Fruit fly (Drosophila melanogaster) whole organism, embryonic: Measurements from ENCODE around the gene TfIIA-S.

Source experiments
- CG10979 ChIP-seq: fragments of 200-800 bp; sonication (Bioruptor generic); optimal IDR thresholded peaks from 2 replicates; lab custom pipeline; 2018; ENCODE audit warnings: missing biosample characterization, mild to moderate bottlenecking, missing genetic modification characterization, moderate library complexity
- CG12155 ChIP-seq: fragments of 200-800 bp; sonication (Bioruptor generic); optimal IDR thresholded peaks from 3 replicates; lab custom pipeline; 2016; ENCODE audit warnings: missing biosample characterization, missing genetic modification characterization
- CG12659 ChIP-seq: fragments of 200-800 bp; sonication (Bioruptor generic); optimal IDR thresholded peaks from 3 replicates; lab custom pipeline; 2017; ENCODE audit warnings: mild to moderate bottlenecking, missing biosample characterization, missing genetic modification reagents, missing genetic modification characterization
- CG12744 ChIP-seq: fragments of 200-800 bp; sonication (Bioruptor generic); optimal IDR thresholded peaks from 2 replicates; lab custom pipeline; 2016; ENCODE audit warnings: missing biosample characterization, missing genetic modification characterization
- CG13624 ChIP-seq: fragments of 200-800 bp; sonication (Bioruptor generic); optimal IDR thresholded peaks from 2 replicates; lab custom pipeline; 2016; ENCODE audit warnings: missing biosample characterization, missing genetic modification characterization
- CG13894 ChIP-seq: fragments of 200-800 bp; sonication (Bioruptor generic); optimal IDR thresholded peaks from 3 replicates; lab custom pipeline; 2018; ENCODE audit warnings: missing biosample characterization, mild to moderate bottlenecking, missing genetic modification characterization, moderate library complexity
- CG14441 ChIP-seq: fragments of 200-800 bp; sonication (Bioruptor generic); IDR thresholded peaks from 2 replicates; pipeline ENCODE4 v1.3.6; 2022; ENCODE audit warnings: missing biosample characterization, missing genetic modification characterization
- CG14710 ChIP-seq: fragments of 200-800 bp; sonication (Bioruptor generic); optimal IDR thresholded peaks from 3 replicates; lab custom pipeline; 2019; ENCODE audit warnings: missing biosample characterization, mild to moderate bottlenecking, missing genetic modification characterization, moderate library complexity
- CG15696 ChIP-seq: fragments of 200-800 bp; sonication (Bioruptor generic); optimal IDR thresholded peaks from 2 replicates; lab custom pipeline; 2019; ENCODE audit warnings: missing biosample characterization, mild to moderate bottlenecking, missing genetic modification characterization, moderate library complexity
- CG16815 ChIP-seq: fragments of 200-800 bp; sonication (Bioruptor generic); optimal IDR thresholded peaks from 3 replicates; lab custom pipeline; 2017; ENCODE audit warnings: missing biosample characterization, mild to moderate bottlenecking, missing genetic modification characterization
- CG17359 ChIP-seq: fragments of 200-800 bp; sonication (Bioruptor generic); optimal IDR thresholded peaks from 3 replicates; lab custom pipeline; 2018; ENCODE audit warnings: missing biosample characterization, mild to moderate bottlenecking, missing genetic modification characterization, moderate library complexity
- CG2120 ChIP-seq: fragments of 200-800 bp; sonication (Bioruptor generic); optimal IDR thresholded peaks from 3 replicates; lab custom pipeline; 2016; ENCODE audit warnings: missing biosample characterization, missing genetic modification characterization
- CG32767 ChIP-seq: fragments of 200-800 bp; sonication (Bioruptor generic); IDR thresholded peaks from 2 replicates; pipeline ENCODE4 v1.3.6; 2022; ENCODE audit warnings: missing biosample characterization, missing genetic modification characterization
- CG3995 ChIP-seq: fragments of 200-800 bp; sonication (Bioruptor generic); optimal IDR thresholded peaks from 3 replicates; lab custom pipeline; 2016; ENCODE audit warnings: missing biosample characterization, missing genetic modification characterization
- CG9437 ChIP-seq: fragments of 200-800 bp; sonication (Bioruptor generic); optimal IDR thresholded peaks from 2 replicates; lab custom pipeline; 2018; ENCODE audit warnings: missing biosample characterization, mild to moderate bottlenecking, missing genetic modification characterization
- CTCF ChIP-seq: fragments of 200-800 bp; sonication (Bioruptor generic); optimal IDR thresholded peaks from 2 replicates; lab custom pipeline; 2017; ENCODE audit warnings: missing biosample characterization, mild to moderate bottlenecking, missing genetic modification characterization, moderate library complexity
- D19B ChIP-seq: fragments of 200-800 bp; sonication (Bioruptor generic); optimal IDR thresholded peaks from 2 replicates; lab custom pipeline; 2017; ENCODE audit warnings: missing biosample characterization, mild to moderate bottlenecking, missing genetic modification characterization
- Dp ChIP-seq: fragments of 200-800 bp; sonication (Bioruptor generic); optimal IDR thresholded peaks from 2 replicates; lab custom pipeline; 2018; ENCODE audit warnings: missing biosample characterization, mild to moderate bottlenecking, missing genetic modification characterization, moderate library complexity
- Elba2 ChIP-seq: fragments of 200-800 bp; sonication (Bioruptor generic); optimal IDR thresholded peaks from 3 replicates; lab custom pipeline; 2016; ENCODE audit warnings: missing biosample characterization, missing genetic modification characterization
- Fer1 ChIP-seq: fragments of 200-800 bp; sonication (Bioruptor generic); optimal IDR thresholded peaks from 2 replicates; lab custom pipeline; 2017; ENCODE audit warnings: missing biosample characterization, mild to moderate bottlenecking, missing genetic modification characterization
- Fer2 ChIP-seq: fragments of 200-800 bp; sonication (Bioruptor generic); optimal IDR thresholded peaks from 2 replicates; lab custom pipeline; 2018; ENCODE audit warnings: missing biosample characterization, mild to moderate bottlenecking, missing genetic modification characterization, moderate library complexity
- H2.0 ChIP-seq: fragments of 200-800 bp; sonication (Bioruptor generic); IDR thresholded peaks from 2 replicates; pipeline ENCODE4 v1.3.6; 2022; ENCODE audit warnings: missing biosample characterization, missing genetic modification characterization
- Hand ChIP-seq: fragments of 200-800 bp; sonication (Bioruptor generic); optimal IDR thresholded peaks from 2 replicates; lab custom pipeline; 2017; ENCODE audit warnings: mild to moderate bottlenecking, missing biosample characterization, missing genetic modification reagents, missing genetic modification characterization
- Hr3 ChIP-seq: fragments of 200-800 bp; sonication (Bioruptor generic); optimal IDR thresholded peaks from 3 replicates; lab custom pipeline; 2016; ENCODE audit warnings: missing biosample characterization, missing genetic modification characterization
- Lim3 ChIP-seq: fragments of 200-800 bp; sonication (Bioruptor generic); IDR thresholded peaks from 2 replicates; pipeline ENCODE4 v1.3.6; 2022; ENCODE audit warnings: missing biosample characterization, missing genetic modification characterization
- Neu2 ChIP-seq: fragments of 200-800 bp; sonication (Bioruptor generic); optimal IDR thresholded peaks from 3 replicates; lab custom pipeline; 2016; ENCODE audit warnings: missing biosample characterization, missing genetic modification characterization, borderline replicate concordance
- Pdp1 ChIP-seq, 2 experiments: fragments of 200-800 bp; sonication (Bioruptor generic); optimal IDR thresholded peaks; 3 replicates each; lab custom pipeline; 2016; ENCODE audit warnings: missing biosample characterization in 2 of 2, missing genetic modification characterization in 2 of 2, mild to moderate bottlenecking in 1 of 2, moderate library complexity in 1 of 2
- cato ChIP-seq: fragments of 200-800 bp; sonication (Bioruptor generic); optimal IDR thresholded peaks from 2 replicates; lab custom pipeline; 2016; ENCODE audit warnings: missing biosample characterization, missing genetic modification characterization, borderline replicate concordance
- crp ChIP-seq, 2 experiments: fragments of 200-800 bp; sonication (Bioruptor generic); optimal IDR thresholded peaks; 2 replicates in 1 of 2; 3 replicates in 1 of 2; lab custom pipeline; 2017; ENCODE audit warnings: missing biosample characterization in 2 of 2, missing genetic modification characterization in 2 of 2, mild to moderate bottlenecking in 1 of 2, moderate library complexity in 1 of 2
- danr ChIP-seq: fragments of 200-800 bp; sonication (Bioruptor generic); IDR thresholded peaks from 2 replicates; pipeline ENCODE4 v1.3.6; 2022; ENCODE audit warnings: missing biosample characterization, missing genetic modification characterization
- dmrt99B ChIP-seq: fragments of 200-800 bp; sonication (Bioruptor generic); optimal IDR thresholded peaks from 2 replicates; lab custom pipeline; 2018; ENCODE audit warnings: missing biosample characterization, mild to moderate bottlenecking, missing genetic modification characterization, moderate library complexity
- dpn ChIP-seq, 2 experiments: fragments of 200-800 bp; sonication (Bioruptor generic); optimal IDR thresholded peaks; 3 replicates each; lab custom pipeline; 2016; ENCODE audit warnings: missing biosample characterization in 2 of 2, missing genetic modification characterization in 2 of 2
- dysf ChIP-seq: fragments of 200-800 bp; sonication (Bioruptor generic); IDR thresholded peaks from 3 replicates; pipeline ENCODE4 v1.3.6; 2022; ENCODE audit warnings: missing biosample characterization, missing genetic modification characterization
- gro ChIP-seq: fragments of 200-800 bp; sonication (Bioruptor generic); optimal IDR thresholded peaks from 2 replicates; lab custom pipeline; 2016; ENCODE audit warnings: missing biosample characterization, missing genetic modification characterization
- her ChIP-seq: fragments of 200-800 bp; sonication (Bioruptor generic); optimal IDR thresholded peaks from 2 replicates; lab custom pipeline; 2016; ENCODE audit warnings: missing biosample characterization, missing genetic modification characterization
- insv ChIP-seq, 2 experiments: fragments of 200-800 bp; sonication (Bioruptor generic); optimal IDR thresholded peaks; 3 replicates each; lab custom pipeline; 2016 to 2018; ENCODE audit warnings: missing biosample characterization in 2 of 2, missing genetic modification characterization in 2 of 2
- kay ChIP-seq: fragments of 200-800 bp; sonication (Bioruptor generic); optimal IDR thresholded peaks from 2 replicates; lab custom pipeline; 2016; ENCODE audit warnings: missing biosample characterization, missing genetic modification characterization
- mld ChIP-seq: fragments of 200-800 bp; sonication (Bioruptor generic); IDR thresholded peaks from 3 replicates; pipeline ENCODE4 v1.3.6; 2022; ENCODE audit warnings: missing biosample characterization, missing genetic modification characterization; ENCODE audit not compliant: partially characterized antibody
- nerfin-2 ChIP-seq: fragments of 200-800 bp; sonication (Bioruptor generic); IDR thresholded peaks from 2 replicates; pipeline ENCODE4 v1.3.6; 2022; ENCODE audit warnings: missing biosample characterization, missing genetic modification characterization; ENCODE audit not compliant: partially characterized antibody
- onecut ChIP-seq: fragments of 200-800 bp; sonication (Bioruptor generic); IDR thresholded peaks from 2 replicates; pipeline ENCODE4 v1.3.6; 2022; ENCODE audit warnings: missing biosample characterization, missing genetic modification characterization
- p53 ChIP-seq: fragments of 200-800 bp; sonication (Bioruptor generic); optimal IDR thresholded peaks from 2 replicates; lab custom pipeline; 2016; ENCODE audit warnings: missing biosample characterization, missing genetic modification characterization
- sens ChIP-seq: fragments of 200-800 bp; sonication (Bioruptor generic); peaks from one replicate; lab custom pipeline; 2016; ENCODE audit warnings: missing biosample characterization, missing genetic modification characterization
- slbo ChIP-seq: fragments of 200-800 bp; sonication (Bioruptor generic); IDR thresholded peaks from 2 replicates; pipeline ENCODE4 v1.3.6; 2022; ENCODE audit warnings: missing biosample characterization, missing genetic modification characterization
- slou ChIP-seq: fragments of 200-800 bp; sonication (Bioruptor generic); optimal IDR thresholded peaks from 3 replicates; lab custom pipeline; 2016; ENCODE audit warnings: missing biosample characterization, missing genetic modification characterization
- stwl ChIP-seq: fragments of 200-800 bp; sonication (Bioruptor generic); optimal IDR thresholded peaks from 3 replicates; lab custom pipeline; 2018; ENCODE audit warnings: missing biosample characterization, mild to moderate bottlenecking, missing genetic modification characterization, moderate library complexity
- tup ChIP-seq: fragments of 200-800 bp; sonication (Bioruptor generic); optimal IDR thresholded peaks from 2 replicates; lab custom pipeline; 2016; ENCODE audit warnings: missing biosample characterization, mild to moderate bottlenecking, missing genetic modification characterization, moderate library complexity
- twi ChIP-seq: fragments of 200-800 bp; optimal IDR thresholded peaks from 2 replicates; lab custom pipeline; 2019; ENCODE audit warnings: missing biosample characterization, mild to moderate bottlenecking, missing genetic modification characterization, moderate library complexity
- unc-4 ChIP-seq: fragments of 200-800 bp; sonication (Bioruptor generic); IDR thresholded peaks from 2 replicates; pipeline ENCODE4 v1.3.6; 2022; ENCODE audit warnings: missing biosample characterization, missing genetic modification characterization; ENCODE audit not compliant: partially characterized antibody
- z ChIP-seq: fragments of 200-800 bp; sonication (Bioruptor generic); IDR thresholded peaks from 3 replicates; pipeline ENCODE4 v1.3.6; 2022; ENCODE audit warnings: missing biosample characterization, missing genetic modification characterization

TfIIA-S gene

dm6 chr3R:23922502-23923350 lies 31.9 kb upstream of the TfIIA-S start, which contains the start of the genes sba and CG31141 (continued):
- TF ChIP-seq dysf (GFP tag; lab: Robert Waterston, UW) (no peak), z (GFP tag; lab: Robert Waterston, UW) (no peak), CG13894 (tag; lab: Kevin White, UChicago) (peak; percentile 56), D19B (GFP tag; lab: Kevin White, UChicago) (no peak), tup (GFP tag; lab: Kevin White, UChicago) (no peak), CG12744 (GFP tag; lab: Kevin White, UChicago) (no peak), CG17359 (tag; lab: Kevin White, UChicago) (peak; percentile 83), her (GFP tag; lab: Kevin White, UChicago) (peak; percentile 31), gro (GFP tag; lab: Kevin White, UChicago) (peak; percentile 73), danr (GFP tag; lab: Robert Waterston, UW) (no peak), slbo (GFP tag; lab: Robert Waterston, UW) (no peak), CG12659 (GFP tag; lab: Kevin White, UChicago) (peak; percentile 84), crp (GFP tag; optimal IDR thresholded peaks at IDR 0.05; lab: Kevin White, UChicago) (no peak), Fer1 (peak; percentile 48), CG16815 (GFP tag; lab: Kevin White, UChicago) (no peak), Lim3 (GFP tag; lab: Robert Waterston, UW) (no peak), mld (peak; percentile 72; the same call in 2 of the 3 replicates), CG3995 (peak; percentile 17), CG10979 (no peak), p53 (GFP tag; lab: Kevin White, UChicago) (no peak), Pdp1 (GFP tag; optimal IDR thresholded peaks at IDR 0.05; lab: Kevin White, UChicago) (peak in 1 of 2 experiments; percentile 83), CG13624 (peak; percentile 29), CG32767 (GFP tag; lab: Robert Waterston, UW) (no peak), sens (GFP tag; lab: Kevin White, UChicago) (peak; percentile 81), Neu2 (GFP tag; lab: Kevin White, UChicago) (no peak), Dp (peak; percentile 71), stwl (tag; lab: Kevin White, UChicago) (peak; percentile 85), Hand (GFP tag; lab: Kevin White, UChicago) (peak; percentile 6), Hr3 (GFP tag; lab: Kevin White, UChicago) (no peak), kay (GFP tag; lab: Kevin White, UChicago) (no peak), Elba2 (peak; percentile 93), slou (GFP tag; lab: Kevin White, UChicago) (no peak), cato (GFP tag; lab: Kevin White, UChicago) (no peak), unc-4 (GFP tag; lab: Robert Waterston, UW) (peak; percentile 86), CG2120 (GFP tag; lab: Kevin White, UChicago) (peak; percentile 31), dpn (GFP tag; optimal IDR thresholded peaks at IDR 0.05; lab: Kevin White, UChicago) (no peak), insv (GFP tag; optimal IDR thresholded peaks at IDR 0.05; lab: Kevin White, UChicago) (peak in 1 of 2 experiments; percentile 4), CG14441 (no peak), H2.0 (no peak), CG15696 (tag; lab: Kevin White, UChicago) (peak; percentile 2), onecut (GFP tag; lab: Robert Waterston, UW) (peak; percentile 44), twi (tag; lab: Kevin White, UChicago) (no peak), dmrt99B (tag; lab: Kevin White, UChicago) (no peak), nerfin-2 (peak; percentile 88), Fer2 (no peak), CG9437 (GFP tag; lab: Kevin White, UChicago) (peak; percentile 13), CTCF (GFP tag; lab: Kevin White, UChicago) (peak; percentile 37), CG14710 (tag; lab: Kevin White, UChicago) (peak; percentile 35), CG12155 (GFP tag; lab: Kevin White, UChicago) (no peak)
